Fruit fly (Drosophila melanogaster) whole organism, prepupa: ENCODE data around the gene CG34043.

Experiments used
- Blimp-1 ChIP-seq: fragments of 200-800 bp; sonication (Bioruptor generic); optimal IDR thresholded peaks from 3 replicates; lab custom pipeline; 2017; ENCODE audit warnings: missing biosample characterization, missing genetic modification characterization, mild to moderate bottlenecking, moderate library complexity, missing genetic modification reagents
- CG10631 ChIP-seq: fragments of 200-800 bp; sonication (Bioruptor generic); optimal IDR thresholded peaks from 2 replicates; lab custom pipeline; 2016; ENCODE audit warnings: missing biosample characterization, missing genetic modification characterization
- CG11294 ChIP-seq: fragments of 200-800 bp; sonication (Bioruptor generic); IDR thresholded peaks from 2 replicates; pipeline ENCODE4 v1.3.6; 2022; ENCODE audit warnings: missing biosample characterization, missing genetic modification characterization
- CG11762 ChIP-seq: fragments of 200-800 bp; sonication (Bioruptor generic); optimal IDR thresholded peaks from 3 replicates; lab custom pipeline; 2016; ENCODE audit warnings: missing biosample characterization, missing genetic modification characterization; ENCODE audit not compliant: insufficient read depth
- CG15336 ChIP-seq: fragments of 200-800 bp; sonication (Bioruptor generic); IDR thresholded peaks from 2 replicates; pipeline ENCODE4 v1.3.6; 2022; ENCODE audit warnings: missing biosample characterization, missing genetic modification characterization
- CG1621 ChIP-seq: fragments of 200-800 bp; sonication (Bioruptor generic); optimal IDR thresholded peaks from 3 replicates; lab custom pipeline; 2018; ENCODE audit warnings: missing biosample characterization, mild to moderate bottlenecking, missing genetic modification characterization
- CG3032 ChIP-seq: fragments of 200-800 bp; optimal IDR thresholded peaks from 2 replicates; lab custom pipeline; 2019; ENCODE audit warnings: missing biosample characterization, mild to moderate bottlenecking, missing genetic modification characterization, moderate library complexity
- CG31627 ChIP-seq: fragments of 200-800 bp; sonication (Bioruptor generic); optimal IDR thresholded peaks from 3 replicates; lab custom pipeline; 2016; ENCODE audit warnings: missing biosample characterization, missing genetic modification characterization
- CG34406 ChIP-seq: fragments of 200-800 bp; sonication (Bioruptor generic); optimal IDR thresholded peaks from 3 replicates; lab custom pipeline; 2016; ENCODE audit warnings: missing biosample characterization, missing genetic modification characterization
- CG4318 ChIP-seq: fragments of 200-800 bp; sonication (Bioruptor generic); optimal IDR thresholded peaks from 3 replicates; lab custom pipeline; 2017; ENCODE audit warnings: missing biosample characterization, mild to moderate bottlenecking, missing genetic modification characterization
- CG6808 ChIP-seq: fragments of 200-800 bp; sonication (Bioruptor generic); optimal IDR thresholded peaks from 3 replicates; lab custom pipeline; 2017; ENCODE audit warnings: missing biosample characterization, missing genetic modification characterization, mild to moderate bottlenecking, moderate library complexity, missing genetic modification reagents
- CG7368 ChIP-seq: fragments of 200-800 bp; sonication (Bioruptor generic); optimal IDR thresholded peaks from 3 replicates; lab custom pipeline; 2016; ENCODE audit warnings: missing biosample characterization, missing genetic modification characterization
- CG8319 ChIP-seq: fragments of 200-800 bp; sonication (Bioruptor generic); optimal IDR thresholded peaks from 3 replicates; lab custom pipeline; 2016; ENCODE audit warnings: missing biosample characterization, missing genetic modification characterization
- CG8632 ChIP-seq: fragments of 200-800 bp; sonication (Bioruptor generic); optimal IDR thresholded peaks from 3 replicates; lab custom pipeline; 2016; ENCODE audit warnings: missing biosample characterization, missing genetic modification characterization
- Eip75B ChIP-seq: fragments of 200-800 bp; sonication (Bioruptor generic); optimal IDR thresholded peaks from 3 replicates; lab custom pipeline; 2016; ENCODE audit warnings: missing biosample characterization, missing genetic modification characterization
- Eip78C ChIP-seq: fragments of 200-800 bp; sonication (Bioruptor generic); peaks from one replicate; lab custom pipeline; 2016; ENCODE audit warnings: missing biosample characterization, missing genetic modification characterization
- Eip93F ChIP-seq: fragments of 200-800 bp; sonication (Bioruptor generic); optimal IDR thresholded peaks from 2 replicates; lab custom pipeline; 2016; ENCODE audit warnings: missing biosample characterization, mild to moderate bottlenecking, missing genetic modification characterization
- Hr38 ChIP-seq: sonication (Bioruptor generic); optimal IDR thresholded peaks from 2 replicates; lab custom pipeline; 2016; ENCODE audit warnings: missing biosample characterization, missing genetic modification characterization
- Hr39 ChIP-seq: fragments of 200-800 bp; sonication (Bioruptor generic); optimal IDR thresholded peaks from 2 replicates; lab custom pipeline; 2016; ENCODE audit warnings: missing biosample characterization, missing genetic modification characterization
- Hr4 ChIP-seq: fragments of 200-800 bp; sonication (Bioruptor generic); optimal IDR thresholded peaks from 3 replicates; lab custom pipeline; 2016; ENCODE audit warnings: missing biosample characterization, missing genetic modification characterization
- Sox102F ChIP-seq: fragments of 200-800 bp; sonication (Bioruptor generic); optimal IDR thresholded peaks from 2 replicates; lab custom pipeline; 2016; ENCODE audit warnings: missing biosample characterization, mild to moderate bottlenecking, missing genetic modification characterization
- Sox14 ChIP-seq: fragments of 200-800 bp; sonication (Bioruptor generic); optimal IDR thresholded peaks from 3 replicates; lab custom pipeline; 2016; ENCODE audit warnings: missing biosample characterization, missing genetic modification characterization
- achi ChIP-seq: fragments of 200-800 bp; sonication (Bioruptor generic); optimal IDR thresholded peaks from 3 replicates; lab custom pipeline; 2016; ENCODE audit warnings: missing biosample characterization, missing genetic modification characterization
- acj6 ChIP-seq: fragments of 200-800 bp; sonication (Bioruptor generic); optimal IDR thresholded peaks from 3 replicates; lab custom pipeline; 2016; ENCODE audit warnings: missing biosample characterization, missing genetic modification characterization
- cyc ChIP-seq: fragments of 200-800 bp; sonication (Bioruptor generic); optimal IDR thresholded peaks from 3 replicates; lab custom pipeline; 2016; ENCODE audit warnings: missing biosample characterization, missing genetic modification characterization
- dsx ChIP-seq: fragments of 200-800 bp; optimal IDR thresholded peaks from 3 replicates; lab custom pipeline; 2019; ENCODE audit warnings: missing biosample characterization, mild to moderate bottlenecking, missing genetic modification characterization, moderate library complexity; ENCODE audit not compliant: poor library complexity, severe bottlenecking
- esn ChIP-seq: fragments of 200-800 bp; sonication (Bioruptor generic); optimal IDR thresholded peaks from 2 replicates; lab custom pipeline; 2016; ENCODE audit warnings: missing biosample characterization, mild to moderate bottlenecking, missing genetic modification characterization, moderate library complexity
- fd59A ChIP-seq: fragments of 200-800 bp; sonication (Bioruptor generic); optimal IDR thresholded peaks from 2 replicates; lab custom pipeline; 2017; ENCODE audit warnings: missing biosample characterization, mild to moderate bottlenecking, missing genetic modification characterization, missing genetic modification reagents
- fkh ChIP-seq: fragments of 200-800 bp; sonication (Bioruptor generic); optimal IDR thresholded peaks from 3 replicates; lab custom pipeline; 2017; ENCODE audit warnings: missing biosample characterization, mild to moderate bottlenecking, missing genetic modification characterization, moderate library complexity
- lz ChIP-seq: fragments of 200-800 bp; sonication (Bioruptor generic); optimal IDR thresholded peaks from 3 replicates; lab custom pipeline; 2016; ENCODE audit warnings: missing biosample characterization, missing genetic modification characterization
- net ChIP-seq: fragments of 200-800 bp; sonication (Bioruptor generic); optimal IDR thresholded peaks from 3 replicates; lab custom pipeline; 2016; ENCODE audit warnings: missing biosample characterization, missing genetic modification characterization
- pdm3 ChIP-seq: fragments of 200-800 bp; sonication (Bioruptor generic); optimal IDR thresholded peaks from 3 replicates; lab custom pipeline; 2016; ENCODE audit warnings: missing biosample characterization, missing genetic modification characterization
- spab ChIP-seq: fragments of 200-800 bp; sonication (Bioruptor generic); optimal IDR thresholded peaks from 2 replicates; lab custom pipeline; 2017; ENCODE audit warnings: missing biosample characterization, mild to moderate bottlenecking, missing genetic modification characterization, missing genetic modification reagents
- ss ChIP-seq, 2 experiments: fragments of 200-800 bp; sonication (Bioruptor generic); optimal IDR thresholded peaks; 2 replicates in 1 of 2; 3 replicates in 1 of 2; lab custom pipeline; 2017 to 2018; ENCODE audit warnings: mild to moderate bottlenecking in 2 of 2, missing biosample characterization in 2 of 2, missing genetic modification characterization in 2 of 2, moderate library complexity in 1 of 2
- svp ChIP-seq: fragments of 200-800 bp; sonication (Bioruptor generic); peaks from one replicate; lab custom pipeline; 2016; ENCODE audit warnings: missing biosample characterization, missing genetic modification characterization
- topi ChIP-seq: fragments of 200-800 bp; sonication (Bioruptor generic); optimal IDR thresholded peaks from 3 replicates; lab custom pipeline; 2016; ENCODE audit warnings: missing biosample characterization, missing genetic modification characterization

The CG34043 gene

dm6 chr2L:10266511-10266910, 14.2 kb downstream of the CG34043 start, which contains the start of gene CG4953:
CG4953 (plus strand) TSS chr2L:10266703.
- TF ChIP-seq fkh (peak; percentile 78), Hr39 (GFP tag; lab: Kevin White, UChicago) (no peak)

- no peak for TF ChIP-seq fd59A (GFP tag; lab: Kevin White, UChicago)
- peak; percentile 43 for TF ChIP-seq fkh
- peak; percentile 30 for TF ChIP-seq esn (GFP tag; lab: Kevin White, UChicago)
- TF ChIP-seq, all 60 proteins: peak for 2
These were observed 15.5 kb downstream of the CG34043 start, which contains the start of gene Mob3 for dm6 chr2L:10265129-10265528. Mob3 (plus strand) TSS chr2L:10265336.

DNA sequence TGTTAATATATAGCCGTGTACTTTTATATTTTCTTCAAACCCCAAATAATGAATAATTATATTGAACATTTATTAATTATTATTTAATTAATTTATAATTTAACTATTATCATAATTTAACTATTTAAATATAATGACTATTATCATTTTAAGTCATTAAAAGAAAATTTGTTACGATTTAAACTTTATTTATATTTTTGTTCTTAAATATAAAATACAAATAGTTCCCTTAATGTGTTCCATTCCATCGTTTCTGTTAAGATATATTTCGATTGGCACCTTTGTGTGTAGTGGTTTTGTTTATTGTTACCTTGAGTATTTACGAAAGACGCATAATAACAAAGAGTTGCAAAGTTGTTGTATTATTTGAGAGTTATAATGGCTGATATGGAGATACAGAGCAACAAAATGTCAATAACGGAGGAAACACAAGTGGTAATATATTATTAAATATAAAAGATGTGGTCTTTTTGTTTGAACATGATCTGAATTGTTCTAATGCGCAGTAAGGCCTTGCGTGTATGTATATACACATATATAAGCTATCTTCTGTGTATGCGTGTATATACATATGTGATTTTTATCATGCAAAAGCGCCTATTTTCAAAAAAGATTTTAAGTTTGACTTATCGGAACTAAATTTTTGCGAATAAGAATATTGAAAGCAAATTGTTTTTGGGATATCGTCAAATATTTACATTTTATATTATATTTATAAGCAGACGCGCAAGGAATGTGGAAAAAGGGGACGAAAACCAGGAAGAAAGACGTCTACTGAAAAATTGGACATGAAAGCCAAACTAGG, 16.6 kb downstream of the CG34043 start, which contains the start of gene REPTOR-BP:
Gene REPTOR-BP (plus strand): TSS at position 296 of the 805 bp plus-strand sequence.
- no peak for TF ChIP-seq cyc (GFP tag; lab: Kevin White, UChicago)
- peak; percentile 43 for TF ChIP-seq Eip78C
- peak; percentile 64 for TF ChIP-seq fkh
- no peak for TF ChIP-seq CG8632 (GFP tag; lab: Kevin White, UChicago)
- TF ChIP-seq Eip93F (GFP tag; lab: Kevin White, UChicago) = peak; percentile 31

dm6 chr2L:10263343-10263744, 17.3 kb downstream of the CG34043 start, which contains the start of gene Rsf1:
Rsf1 (minus strand) TSS chr2L:10263554.
- TF ChIP-seq CG4318 (no peak), Eip78C (peak; percentile 18)
- TF ChIP-seq, all 60 proteins: peak for 1

DNA sequence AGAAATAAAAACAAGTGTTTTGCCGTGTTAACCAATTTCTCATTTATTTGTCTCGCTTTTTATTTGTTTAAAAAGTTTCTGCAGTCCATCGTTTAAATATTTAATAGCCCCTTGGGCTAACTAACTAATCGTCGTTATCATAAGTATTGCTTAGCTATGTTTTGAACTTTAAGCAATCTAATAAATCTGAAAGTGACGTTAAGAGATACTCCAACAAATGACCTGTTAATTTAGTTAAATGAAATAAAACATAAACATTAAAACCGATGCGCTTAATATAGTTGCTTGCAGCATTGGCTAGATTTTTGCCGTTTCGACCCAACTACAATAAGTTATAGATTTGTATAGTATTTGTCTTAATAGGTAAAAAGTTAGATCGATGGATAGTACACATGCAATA, 18.9 kb downstream of the CG34043 start:
- no peak for TF ChIP-seq CG7368 (GFP tag; lab: Kevin White, UChicago)
- TF ChIP-seq lz (GFP tag; lab: Kevin White, UChicago) = no peak
- no peak for TF ChIP-seq Hr39 (GFP tag; lab: Kevin White, UChicago)
- no peak for TF ChIP-seq spab
- no peak for TF ChIP-seq Eip75B (GFP tag; lab: Kevin White, UChicago)
- TF ChIP-seq Sox14 = no peak
- TF ChIP-seq net (GFP tag; lab: Kevin White, UChicago) = no peak
- no peak for TF ChIP-seq acj6 (GFP tag; lab: Kevin White, UChicago)
- no peak for TF ChIP-seq Hr4 (GFP tag; lab: Kevin White, UChicago)
- TF ChIP-seq svp (GFP tag; lab: Kevin White, UChicago) = no peak
- TF ChIP-seq ss (GFP tag; optimal IDR thresholded peaks at IDR 0.05; lab: Kevin White, UChicago) = no peak
- no peak for TF ChIP-seq CG10631 (GFP tag; lab: Kevin White, UChicago)
- TF ChIP-seq achi = no peak
- no peak for TF ChIP-seq CG15336 (GFP tag; lab: Robert Waterston, UW)
- no peak for TF ChIP-seq CG11294 (GFP tag; lab: Robert Waterston, UW)
- TF ChIP-seq, all 60 proteins: peak for 0

dm6 chr2L:10260750-10261493, 19.8 kb downstream of the CG34043 start, which contains the start of gene Pten:
Pten (minus strand) TSS chr2L:10261049.
- no peak for TF ChIP-seq spab
- no peak for TF ChIP-seq CG6808 (GFP tag; lab: Kevin White, UChicago)
- no peak for TF ChIP-seq Blimp-1 (GFP tag; lab: Kevin White, UChicago)
- TF ChIP-seq acj6 (GFP tag; lab: Kevin White, UChicago) = peak; percentile 50
- peak; percentile 80 for TF ChIP-seq Hr4 (GFP tag; lab: Kevin White, UChicago)
- peak; percentile 68 for TF ChIP-seq topi
- no peak for TF ChIP-seq net (GFP tag; lab: Kevin White, UChicago)
- peak; percentile 56 for TF ChIP-seq CG31627 (GFP tag; lab: Kevin White, UChicago)
- TF ChIP-seq dsx (GFP tag; lab: Kevin White, UChicago) = no peak
- TF ChIP-seq esn (GFP tag; lab: Kevin White, UChicago) = peak; percentile 67
- no peak for TF ChIP-seq CG11762 (GFP tag; lab: Kevin White, UChicago)
- no peak for TF ChIP-seq Sox102F (GFP tag; lab: Kevin White, UChicago)
- no peak for TF ChIP-seq svp (GFP tag; lab: Kevin White, UChicago)
- no peak for TF ChIP-seq CG7368 (GFP tag; lab: Kevin White, UChicago)
- no peak for TF ChIP-seq achi
- TF ChIP-seq CG8319 = peak; percentile 48
- TF ChIP-seq CG1621 (tag; lab: Kevin White, UChicago) = no peak
- no peak for TF ChIP-seq CG10631 (GFP tag; lab: Kevin White, UChicago)
- no peak for TF ChIP-seq Eip93F (GFP tag; lab: Kevin White, UChicago)
- no peak for TF ChIP-seq CG34406 (GFP tag; lab: Kevin White, UChicago)
- no peak for TF ChIP-seq Hr38 (GFP tag; lab: Kevin White, UChicago)
- TF ChIP-seq CG3032 (tag; lab: Kevin White, UChicago) = peak; percentile 61
- no peak for TF ChIP-seq Hr39 (GFP tag; lab: Kevin White, UChicago)
- no peak for TF ChIP-seq pdm3 (GFP tag; lab: Kevin White, UChicago)
